Worm (Caenorhabditis elegans) whole organism, L2 larva: Measurements from ENCODE around the gene coa-7.

Experiments
- C34F6.9 ChIP-seq: fragments of 150-350 bp; optimal IDR thresholded peaks from 2 replicates; lab custom pipeline; 2014; ENCODE audit warnings: missing biosample characterization, missing genetic modification characterization
- F13H6.1 ChIP-seq: sonication (generic microtip); optimal IDR thresholded peaks from 2 replicates; lab custom pipeline; 2016; ENCODE audit warnings: missing genetic modification characterization, missing compliant biosample characterization
- R02D3.7 ChIP-seq: fragments of 150-350 bp; optimal IDR thresholded peaks from 2 replicates; lab custom pipeline; 2014; ENCODE audit warnings: missing biosample characterization, missing genetic modification characterization
- Y55F3AM.14 ChIP-seq: fragments of 200-800 bp; sonication (Bioruptor generic); optimal IDR thresholded peaks from 2 replicates; lab custom pipeline; 2018; ENCODE audit warnings: mild to moderate bottlenecking, missing genetic modification characterization, missing compliant biosample characterization
- ZK546.5 ChIP-seq: sonication (generic microtip); optimal IDR thresholded peaks from 2 replicates; lab custom pipeline; 2017; ENCODE audit warnings: missing biosample characterization, missing genetic modification characterization
- alr-1 ChIP-seq: fragments of 150-350 bp; optimal IDR thresholded peaks from 2 replicates; lab custom pipeline; 2014; ENCODE audit warnings: missing biosample characterization, missing genetic modification characterization
- aly-2 ChIP-seq: fragments of 150-350 bp; optimal IDR thresholded peaks from 2 replicates; lab custom pipeline; 2014; ENCODE audit warnings: missing biosample characterization, missing genetic modification characterization
- ama-1 ChIP-seq: fragments of 150-350 bp; optimal IDR thresholded peaks from 2 replicates; lab custom pipeline; 2018; ENCODE audit warnings: inconsistent platforms
- blmp-1 ChIP-seq: sonication (generic microtip); optimal IDR thresholded peaks from 2 replicates; lab custom pipeline; 2017; ENCODE audit warnings: missing genetic modification characterization, mild to moderate bottlenecking, missing compliant biosample characterization, antibody characterized with exemption, moderate library complexity; ENCODE audit not compliant: insufficient read depth
- ceh-82 ChIP-seq: fragments of 150-350 bp; optimal IDR thresholded peaks from 2 replicates; lab custom pipeline; 2014; ENCODE audit warnings: missing biosample characterization, missing genetic modification characterization
- dmd-4 ChIP-seq: sonication (generic microtip); optimal IDR thresholded peaks from 2 replicates; lab custom pipeline; 2017; ENCODE audit warnings: missing biosample characterization, missing genetic modification characterization
- elt-1 ChIP-seq: fragments of 150-350 bp; optimal IDR thresholded peaks from 2 replicates; lab custom pipeline; 2014; ENCODE audit warnings: missing biosample characterization, missing genetic modification characterization
- fos-1 ChIP-seq: fragments of 150-350 bp; optimal IDR thresholded peaks from 2 replicates; lab custom pipeline; 2014; ENCODE audit warnings: missing biosample characterization, missing genetic modification characterization
- gmeb-1 ChIP-seq: fragments of 150-350 bp; optimal IDR thresholded peaks from 2 replicates; lab custom pipeline; 2014; ENCODE audit warnings: missing biosample characterization, missing genetic modification characterization
- lin-11 ChIP-seq: fragments of 150-350 bp; sonication (generic microtip); optimal IDR thresholded peaks from 2 replicates; lab custom pipeline; 2014; ENCODE audit warnings: missing biosample characterization, missing genetic modification characterization, inconsistent platforms, mixed read lengths
- lin-13 ChIP-seq: fragments of 150-350 bp; optimal IDR thresholded peaks from 2 replicates; lab custom pipeline; 2014; ENCODE audit warnings: missing biosample characterization, missing genetic modification reagents, missing genetic modification characterization
- lsy-2 ChIP-seq, 2 experiments: fragments of 150-350 bp in 1 of 2; sonication (generic microtip) in 1 of 2; optimal IDR thresholded peaks; 2 replicates each; lab custom pipeline; 2014 to 2017; ENCODE audit warnings: missing biosample characterization in 2 of 2, missing genetic modification characterization in 2 of 2
- mab-5 ChIP-seq: fragments of 150-350 bp; optimal IDR thresholded peaks from 2 replicates; lab custom pipeline; 2014; ENCODE audit warnings: missing biosample characterization, missing genetic modification characterization
- mbf-1 ChIP-seq: sonication (generic microtip); optimal IDR thresholded peaks from 2 replicates; lab custom pipeline; 2017; ENCODE audit warnings: missing biosample characterization, missing genetic modification characterization
- mdl-1 ChIP-seq, 2 experiments: fragments of 150-350 bp in 1 of 2; sonication (generic microtip) in 1 of 2; optimal IDR thresholded peaks; 2 replicates each; lab custom pipeline; 2017; ENCODE audit warnings: missing biosample characterization in 2 of 2, missing genetic modification characterization in 2 of 2
- nhr-10 ChIP-seq: sonication (generic microtip); optimal IDR thresholded peaks from 2 replicates; lab custom pipeline; 2017; ENCODE audit warnings: missing biosample characterization, missing genetic modification characterization
- nhr-11 ChIP-seq: fragments of 150-350 bp; optimal IDR thresholded peaks from 2 replicates; lab custom pipeline; 2014; ENCODE audit warnings: missing biosample characterization, missing genetic modification characterization
- nhr-129 ChIP-seq: fragments of 150-350 bp; optimal IDR thresholded peaks from 2 replicates; lab custom pipeline; 2014; ENCODE audit warnings: missing biosample characterization, missing genetic modification characterization
- nhr-21 ChIP-seq: fragments of 150-350 bp; optimal IDR thresholded peaks from 2 replicates; lab custom pipeline; 2014; ENCODE audit warnings: missing biosample characterization, missing genetic modification characterization
- nhr-237 ChIP-seq: fragments of 150-350 bp; optimal IDR thresholded peaks from 2 replicates; lab custom pipeline; 2014; ENCODE audit warnings: missing biosample characterization, missing genetic modification characterization
- nhr-25 ChIP-seq: fragments of 150-350 bp; sonication (generic microtip); optimal IDR thresholded peaks from 3 replicates; lab custom pipeline; 2014; ENCODE audit warnings: missing biosample characterization, missing genetic modification characterization
- nhr-6 ChIP-seq: fragments of 150-350 bp; optimal IDR thresholded peaks from 2 replicates; lab custom pipeline; 2014; ENCODE audit warnings: missing biosample characterization, missing genetic modification characterization
- peb-1 ChIP-seq: fragments of 150-350 bp; optimal IDR thresholded peaks from 2 replicates; lab custom pipeline; 2014; ENCODE audit warnings: missing biosample characterization, missing genetic modification characterization
- sma-3 ChIP-seq: sonication (generic microtip); optimal IDR thresholded peaks from 2 replicates; lab custom pipeline; 2016; ENCODE audit warnings: missing genetic modification reagents, missing genetic modification characterization, missing compliant biosample characterization
- sma-9 ChIP-seq, 2 experiments: fragments of 150-350 bp in 1 of 2; sonication (generic microtip) in 1 of 2; optimal IDR thresholded peaks; 2 replicates each; lab custom pipeline; 2014 to 2016; ENCODE audit warnings: missing genetic modification characterization in 2 of 2, mild to moderate bottlenecking in 1 of 2, missing biosample characterization in 1 of 2, missing compliant biosample characterization in 1 of 2, missing genetic modification reagents in 1 of 2, moderate library complexity in 1 of 2
- unc-39 ChIP-seq: fragments of 150-350 bp; optimal IDR thresholded peaks from 2 replicates; lab custom pipeline; 2014; ENCODE audit warnings: missing biosample characterization, missing genetic modification characterization
- unc-55 ChIP-seq: fragments of 150-350 bp; sonication (generic microtip); optimal IDR thresholded peaks from 3 replicates; lab custom pipeline; 2014; ENCODE audit warnings: missing biosample characterization, missing genetic modification reagents, missing genetic modification characterization
- unc-62 ChIP-seq: fragments of 150-350 bp; optimal IDR thresholded peaks from 2 replicates; lab custom pipeline; 2014; ENCODE audit warnings: missing biosample characterization, missing genetic modification reagents, missing genetic modification characterization
- zag-1 ChIP-seq: fragments of 150-350 bp; optimal IDR thresholded peaks from 2 replicates; lab custom pipeline; 2014; ENCODE audit warnings: missing biosample characterization, missing genetic modification characterization
- ztf-11 ChIP-seq: sonication (generic microtip); optimal IDR thresholded peaks from 2 replicates; lab custom pipeline; 2017; ENCODE audit warnings: missing biosample characterization, missing genetic modification characterization

coa-7 gene

DNA sequence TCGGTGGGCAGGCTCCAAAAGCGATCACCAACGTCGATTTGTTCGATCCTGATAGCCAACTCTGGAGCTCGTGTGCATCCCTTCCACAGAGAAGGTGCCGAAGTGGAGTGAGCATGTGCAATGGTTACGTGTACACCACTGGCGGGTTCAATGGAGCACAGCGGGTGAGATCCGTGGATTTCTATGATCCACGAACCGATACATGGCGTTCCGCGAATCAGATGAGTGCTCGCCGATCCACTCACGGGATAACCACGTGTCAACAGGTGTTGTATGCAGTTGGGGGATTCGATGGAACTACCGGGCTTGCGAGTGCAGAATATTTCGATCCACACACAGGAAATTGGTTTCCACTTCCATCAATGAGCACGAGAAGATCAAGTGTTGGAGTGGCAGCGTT, 39.9 kb upstream of the coa-7 start:
- TF ChIP-seq zag-1 (tag; lab: Kevin White, UChicago) (no peak), ZK546.5 (tag; lab: Kevin White, UChicago) (no peak), mbf-1 (tag; lab: Kevin White, UChicago) (no peak), sma-3 (GFP tag; lab: Kevin White, UChicago) (no peak), unc-62 (GFP tag; lab: Kevin White, UChicago) (no peak)

- no peak for TF ChIP-seq lsy-2 (tag; optimal IDR thresholded peaks at IDR 0.05; lab: Kevin White, UChicago)
- TF ChIP-seq alr-1 = no peak
- no peak for TF ChIP-seq gmeb-1 (tag; lab: Kevin White, UChicago)
- no peak for TF ChIP-seq sma-9 (GFP tag; optimal IDR thresholded peaks at IDR 0.05; lab: Kevin White, UChicago)
- no peak for TF ChIP-seq sma-9 (tag; optimal IDR thresholded peaks at IDR 0.05; lab: Kevin White, UChicago)
- TF ChIP-seq R02D3.7 (tag; lab: Kevin White, UChicago) = no peak
- TF ChIP-seq C34F6.9 (tag; lab: Kevin White, UChicago) = no peak
- no peak for TF ChIP-seq fos-1 (tag; lab: Kevin White, UChicago)
- no peak for TF ChIP-seq lin-11
- no peak for TF ChIP-seq nhr-237 (tag; lab: Kevin White, UChicago)
- TF ChIP-seq nhr-6 (tag; lab: Kevin White, UChicago) = no peak
- no peak for TF ChIP-seq nhr-21 (tag; lab: Kevin White, UChicago)
Measured at ce11 chrII:11689941-11690340, 39.0 kb upstream of the coa-7 start.

DNA sequence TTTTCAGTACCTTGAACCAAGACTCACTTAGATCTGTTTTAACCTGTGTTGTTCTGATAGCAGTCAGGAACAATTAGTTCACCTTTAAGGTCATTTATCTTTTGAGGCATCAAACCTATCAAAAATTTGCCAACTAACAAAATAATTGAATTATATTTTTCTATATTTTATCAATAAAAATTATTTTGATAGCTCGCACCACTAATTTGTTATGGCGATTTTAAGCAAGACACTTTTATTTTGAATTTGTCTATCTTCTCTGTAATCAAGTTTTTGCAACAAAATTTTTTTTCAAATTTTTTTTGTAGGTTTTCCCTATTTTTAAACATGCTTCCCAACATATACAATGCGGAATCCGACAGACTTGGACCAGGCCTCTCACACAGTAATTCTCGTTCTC, 37.7 kb upstream of the coa-7 start, which contains the start of gene kel-1:
Gene kel-1 (plus strand): TSS at position 301 of the 400 bp plus-strand sequence.
- TF ChIP-seq blmp-1 (tag; lab: Kevin White, UChicago) (no peak), nhr-10 (no peak), dmd-4 (tag; lab: Kevin White, UChicago) (no peak), nhr-129 (tag; lab: Kevin White, UChicago) (no peak), Y55F3AM.14 (GFP tag; lab: Kevin White, UChicago) (no peak), peb-1 (tag; lab: Kevin White, UChicago) (no peak), lin-13 (no peak), aly-2 (tag; lab: Kevin White, UChicago) (no peak), C34F6.9 (tag; lab: Kevin White, UChicago) (no peak), F13H6.1 (tag; lab: Kevin White, UChicago) (no peak), mab-5 (no peak), mbf-1 (tag; lab: Kevin White, UChicago) (no peak), ztf-11 (tag; lab: Kevin White, UChicago) (no peak), R02D3.7 (tag; lab: Kevin White, UChicago) (no peak)

- no peak for TF ChIP-seq fos-1 (tag; lab: Kevin White, UChicago)
- TF ChIP-seq unc-55 (GFP tag; lab: Kevin White, UChicago) = peak; percentile 9
- no peak for TF ChIP-seq nhr-25 (tag; lab: Kevin White, UChicago)
- no peak for TF ChIP-seq unc-62 (GFP tag; lab: Kevin White, UChicago)
- TF ChIP-seq C34F6.9 (tag; lab: Kevin White, UChicago) = peak; percentile 16
Measured at ce11 chrII:11688011-11688410, 37.1 kb upstream of the coa-7 start.

- TF ChIP-seq nhr-11 = no peak
- TF ChIP-seq ztf-11 (tag; lab: Kevin White, UChicago) = no peak
- TF ChIP-seq nhr-129 (tag; lab: Kevin White, UChicago) = no peak
- TF ChIP-seq nhr-21 (tag; lab: Kevin White, UChicago) = no peak
Measured at ce11 chrII:11685177-11685576, 34.2 kb upstream of the coa-7 start, which contains the start of gene C47D12.5. TSS of gene C47D12.5 (minus strand) at chrII:11685277.

ce11 chrII:11681136-11681824, 30.3 kb upstream of the coa-7 start, which contains the start of the genes sfxn-1.4 and C47D12.4:
TSS of gene sfxn-1.4 (minus strand) at chrII:11681236.
TSS of gene C47D12.4 (plus strand) at chrII:11681774.
- TF ChIP-seq Y55F3AM.14 (GFP tag; lab: Kevin White, UChicago) (no peak), ceh-82 (tag; lab: Kevin White, UChicago) (no peak), nhr-6 (tag; lab: Kevin White, UChicago) (no peak), blmp-1 (tag; lab: Kevin White, UChicago) (no peak), elt-1 (tag; lab: Kevin White, UChicago) (no peak), ama-1 (lab: Kevin White, UChicago) (no peak), unc-55 (GFP tag; lab: Kevin White, UChicago) (no peak), mab-5 (no peak), zag-1 (tag; lab: Kevin White, UChicago) (no peak), nhr-237 (tag; lab: Kevin White, UChicago) (no peak), mdl-1 (tag; optimal IDR thresholded peaks at IDR 0.05; lab: Kevin White, UChicago) (no peak), sma-9 (GFP tag; optimal IDR thresholded peaks at IDR 0.05; lab: Kevin White, UChicago) (no peak), sma-9 (tag; optimal IDR thresholded peaks at IDR 0.05; lab: Kevin White, UChicago) (no peak), nhr-21 (tag; lab: Kevin White, UChicago) (no peak), unc-39 (no peak), lin-13 (no peak)
